Fruit fly (Drosophila melanogaster) whole organism, embryonic: ENCODE measurements around the gene puc.
A peak's percentile ranks its signal among the peaks of the same experiment; 100 is the strongest.

ENCODE experiments used
- Awh ChIP-seq: fragments of 200-800 bp; sonication (Bioruptor generic); IDR thresholded peaks from 2 replicates; pipeline ENCODE4, ENCODE4 v1.3.6; 2022; ENCODE audit warnings: missing biosample characterization, missing genetic modification characterization
- CG11093 ChIP-seq: fragments of 200-800 bp; sonication (Bioruptor generic); IDR thresholded peaks from 3 replicates; pipeline ENCODE4 v1.3.6; 2022; ENCODE audit warnings: missing biosample characterization, missing genetic modification characterization
- CG12744 ChIP-seq: fragments of 200-800 bp; sonication (Bioruptor generic); optimal IDR thresholded peaks from 2 replicates; lab custom pipeline; 2016; ENCODE audit warnings: missing biosample characterization, missing genetic modification characterization
- CG6813 ChIP-seq: fragments of 200-800 bp; sonication (Bioruptor generic); optimal IDR thresholded peaks from 2 replicates; lab custom pipeline; 2017; ENCODE audit warnings: missing biosample characterization, missing genetic modification characterization, mild to moderate bottlenecking, moderate library complexity, missing genetic modification reagents
- psq ChIP-seq: fragments of 200-800 bp; sonication (Bioruptor generic); optimal IDR thresholded peaks from 2 replicates; lab custom pipeline; 2017; ENCODE audit warnings: missing biosample characterization, missing genetic modification characterization
- sob ChIP-seq: fragments of 200-800 bp; sonication (Bioruptor generic); IDR thresholded peaks from 2 replicates; pipeline ENCODE4 v1.3.6; 2022; ENCODE audit warnings: missing biosample characterization, missing genetic modification characterization
- usp ChIP-seq: fragments of >200 bp; optimal IDR thresholded peaks from 2 replicates; lab custom pipeline; 2017; ENCODE audit warnings: missing biosample characterization, missing genetic modification characterization
- zf30C ChIP-seq: fragments of 200-800 bp; sonication (Bioruptor generic); optimal IDR thresholded peaks from 3 replicates; lab custom pipeline; 2018; ENCODE audit warnings: missing biosample characterization, mild to moderate bottlenecking, missing genetic modification characterization

DNA sequence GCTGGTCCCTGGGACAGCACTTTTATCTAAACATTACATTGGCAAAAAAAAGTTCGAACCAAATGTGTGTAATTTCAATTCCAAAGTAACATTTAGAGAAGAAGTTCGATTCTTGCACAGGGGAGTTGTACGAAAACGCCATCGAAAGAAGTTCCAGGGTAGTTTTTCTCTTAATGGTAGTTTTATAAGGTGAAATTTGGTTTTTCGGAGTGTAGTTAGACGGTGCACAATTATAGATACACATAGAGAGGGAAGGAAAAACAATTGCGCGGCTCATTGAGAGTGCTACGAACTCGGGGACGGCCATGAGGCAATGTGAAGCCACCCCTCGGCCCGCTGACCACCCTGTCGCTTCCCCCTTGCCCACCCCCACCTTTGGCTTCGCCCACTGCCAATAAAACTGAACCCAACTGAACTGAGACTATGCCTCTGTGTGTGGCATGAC lies 5.1 kb downstream of the puc start:
- TF ChIP-seq psq (GFP tag; lab: Kevin White, UChicago) (no peak), CG6813 (GFP tag; lab: Kevin White, UChicago) (peak; percentile 71), CG11093 (GFP tag; lab: Robert Waterston, UW) (peak; percentile 60; the same call in 1 of the 3 replicates), usp (no peak), zf30C (peak; percentile 52), sob (peak; percentile 72), Awh (peak; percentile 69), CG12744 (GFP tag; lab: Kevin White, UChicago) (no peak)
